Worm (Caenorhabditis elegans) whole organism, young adult: ENCODE data around the gene fbxa-192.

Experiments used
- B0035.1 ChIP-seq: sonication (generic microtip); optimal IDR thresholded peaks from 2 replicates; lab custom pipeline; 2016; ENCODE audit warnings: missing genetic modification characterization, mild to moderate bottlenecking, missing compliant biosample characterization, missing genotype, missing genetic modification reagents
- B0336.3 ChIP-seq: fragments of 200-800 bp; sonication (Bioruptor generic); IDR thresholded peaks from 2 replicates; pipeline ENCODE4 v1.3.6; 2022; ENCODE audit warnings: missing genetic modification characterization, missing compliant biosample characterization
- F55B11.4 ChIP-seq: sonication (generic microtip); optimal IDR thresholded peaks from 2 replicates; lab custom pipeline; 2016; ENCODE audit warnings: missing compliant biosample characterization, missing genetic modification characterization, borderline replicate concordance; ENCODE audit not compliant: insufficient read depth
- K12H6.12 ChIP-seq: fragments of 200-800 bp; sonication (Bioruptor generic); optimal IDR thresholded peaks from 2 replicates; lab custom pipeline; 2018; ENCODE audit warnings: mild to moderate bottlenecking, missing genetic modification characterization, missing compliant biosample characterization
- Y56A3A.18 ChIP-seq: fragments of 200-800 bp; sonication (Bioruptor generic); IDR thresholded peaks from 2 replicates; pipeline ENCODE4 v1.3.6; 2022; ENCODE audit warnings: missing genetic modification reagents, missing genetic modification characterization, missing compliant biosample characterization
- Y95B8A.8 ChIP-seq: fragments of 200-800 bp; sonication (Bioruptor generic); IDR thresholded peaks from 2 replicates; pipeline ENCODE4 v1.3.6; 2022; ENCODE audit warnings: missing genetic modification reagents, missing genetic modification characterization, missing compliant biosample characterization
- ama-1 ChIP-seq, 3 experiments: fragments of 150-350 bp in 1 of 3; sonication (generic microtip) in 2 of 3; optimal IDR thresholded peaks; 2 replicates each; lab custom pipeline; 2014 to 2018; ENCODE audit warnings: missing biosample characterization in 2 of 3, missing genetic modification characterization in 2 of 3, missing genetic modification reagents in 2 of 3
- aptf-2 ChIP-seq: fragments of 200-800 bp; sonication (Bioruptor generic); conservative IDR thresholded peaks from 2 replicates; pipeline ENCODE4 v1.3.6; 2022; ENCODE audit warnings: missing genetic modification reagents, missing genetic modification characterization, missing compliant biosample characterization
- aptf-3 ChIP-seq: fragments of 200-800 bp; sonication (Bioruptor generic); IDR thresholded peaks from 2 replicates; pipeline ENCODE4 v1.3.6; 2022; ENCODE audit warnings: missing genetic modification characterization, missing compliant biosample characterization
- atf-7 ChIP-seq: sonication (generic microtip); optimal IDR thresholded peaks from 2 replicates; lab custom pipeline; 2017; ENCODE audit warnings: mild to moderate bottlenecking, missing genetic modification characterization, missing compliant biosample characterization
- athp-1 ChIP-seq: sonication (generic microtip); optimal IDR thresholded peaks from 2 replicates; lab custom pipeline; 2017; ENCODE audit warnings: mild to moderate bottlenecking, missing genetic modification characterization, missing compliant biosample characterization
- attf-6 ChIP-seq: fragments of 200-800 bp; sonication (Bioruptor generic); IDR thresholded peaks from 2 replicates; pipeline ENCODE4 v1.3.6; 2022; ENCODE audit warnings: missing genetic modification reagents, missing genetic modification characterization, missing compliant biosample characterization
- cebp-1 ChIP-seq, 2 experiments: fragments of 200-800 bp in 1 of 2; sonication (Bioruptor generic) in 1 of 2; sonication (generic microtip) in 1 of 2; IDR thresholded peaks in 1 of 2; optimal IDR thresholded peaks in 1 of 2; 2 replicates each; pipeline versions ENCODE4 v1.3.6 to Lab custom; 2017 to 2022; ENCODE audit warnings: missing compliant biosample characterization in 2 of 2, missing genetic modification characterization in 2 of 2, mild to moderate bottlenecking in 1 of 2, missing genetic modification reagents in 1 of 2, moderate library complexity in 1 of 2
- cebp-2 ChIP-seq: fragments of 200-800 bp; sonication (Bioruptor generic); IDR thresholded peaks from 2 replicates; pipeline ENCODE4 v1.3.6; 2022; ENCODE audit warnings: missing genetic modification characterization, missing compliant biosample characterization
- ceh-58 ChIP-seq: fragments of 200-800 bp; sonication (Bioruptor generic); IDR thresholded peaks from 2 replicates; pipeline ENCODE4 v1.3.6; 2022; ENCODE audit warnings: missing genetic modification characterization, missing compliant biosample characterization
- dpl-1 ChIP-seq: fragments of 150-350 bp; optimal IDR thresholded peaks from 2 replicates; lab custom pipeline; 2014; ENCODE audit warnings: missing biosample characterization, missing genetic modification reagents, missing genetic modification characterization
- egl-44 ChIP-seq: fragments of 200-800 bp; sonication (Bioruptor generic); IDR thresholded peaks from 2 replicates; pipeline ENCODE4 v1.3.6; 2022; ENCODE audit warnings: missing genetic modification reagents, missing genetic modification characterization, missing compliant biosample characterization
- ekl-4 ChIP-seq: fragments of 200-800 bp; sonication (Bioruptor generic); IDR thresholded peaks from 2 replicates; pipeline ENCODE4 v1.3.6; 2022; ENCODE audit warnings: missing genetic modification reagents, missing genetic modification characterization, missing compliant biosample characterization
- ets-4 ChIP-seq: fragments of 200-800 bp; sonication (Bioruptor generic); optimal IDR thresholded peaks from 2 replicates; lab custom pipeline; 2018; ENCODE audit warnings: mild to moderate bottlenecking, missing genetic modification characterization, missing compliant biosample characterization
- him-1 ChIP-seq: sonication (generic microtip); optimal IDR thresholded peaks from 2 replicates; lab custom pipeline; 2016; ENCODE audit warnings: missing genotype, missing genetic modification reagents, missing genetic modification characterization, missing compliant biosample characterization
- hlh-12 ChIP-seq: sonication (generic microtip); optimal IDR thresholded peaks from 2 replicates; lab custom pipeline; 2016; ENCODE audit warnings: missing genetic modification characterization, missing compliant biosample characterization
- hlh-26 ChIP-seq: fragments of 200-800 bp; sonication (Bioruptor generic); conservative IDR thresholded peaks from 2 replicates; pipeline ENCODE4 v1.3.6; 2022; ENCODE audit warnings: missing genetic modification reagents, missing genetic modification characterization, missing compliant biosample characterization
- hsf-1 ChIP-seq: fragments of 200-800 bp; sonication (Bioruptor generic); IDR thresholded peaks from 2 replicates; pipeline ENCODE4 v1.3.6; 2022; ENCODE audit warnings: missing genetic modification reagents, missing genetic modification characterization, missing compliant biosample characterization
- let-607 ChIP-seq, 2 experiments: fragments of 200-800 bp in 1 of 2; sonication (Bioruptor generic) in 1 of 2; sonication (generic microtip) in 1 of 2; optimal IDR thresholded peaks; 2 replicates each; lab custom pipeline; 2016 to 2018; ENCODE audit warnings: mild to moderate bottlenecking in 2 of 2, missing compliant biosample characterization in 2 of 2, missing genetic modification characterization in 2 of 2, moderate library complexity in 2 of 2, missing genotype in 1 of 2
- lin-54 ChIP-seq: fragments of 200-800 bp; sonication (Bioruptor generic); optimal IDR thresholded peaks from 2 replicates; lab custom pipeline; 2018; ENCODE audit warnings: mild to moderate bottlenecking, missing genetic modification characterization, missing compliant biosample characterization
- lsl-1 ChIP-seq: fragments of 200-800 bp; sonication (Bioruptor generic); optimal IDR thresholded peaks from 2 replicates; lab custom pipeline; 2018; ENCODE audit warnings: mild to moderate bottlenecking, missing genetic modification characterization, moderate library complexity, missing compliant biosample characterization
- madf-10 ChIP-seq: sonication (generic microtip); optimal IDR thresholded peaks from 2 replicates; lab custom pipeline; 2016; ENCODE audit warnings: mild to moderate bottlenecking, missing genetic modification characterization, missing compliant biosample characterization
- nhr-179 ChIP-seq: sonication (generic microtip); optimal IDR thresholded peaks from 2 replicates; lab custom pipeline; 2016; ENCODE audit warnings: mild to moderate bottlenecking, missing genetic modification characterization, missing compliant biosample characterization
- nhr-27 ChIP-seq: fragments of 200-800 bp; sonication (Bioruptor generic); optimal IDR thresholded peaks from 2 replicates; lab custom pipeline; 2018; ENCODE audit warnings: mild to moderate bottlenecking, missing genetic modification characterization, moderate library complexity, missing compliant biosample characterization
- nhr-80 ChIP-seq: sonication (generic microtip); optimal IDR thresholded peaks from 2 replicates; lab custom pipeline; 2016; ENCODE audit warnings: missing genetic modification characterization, missing compliant biosample characterization
- nhr-90 ChIP-seq: sonication (generic microtip); optimal IDR thresholded peaks from 2 replicates; lab custom pipeline; 2016; ENCODE audit warnings: missing genotype, mild to moderate bottlenecking, missing genetic modification characterization, missing compliant biosample characterization
- repo-1 ChIP-seq: sonication (generic microtip); optimal IDR thresholded peaks from 2 replicates; lab custom pipeline; 2017; ENCODE audit warnings: mild to moderate bottlenecking, missing genetic modification characterization, missing compliant biosample characterization
- rpc-1 ChIP-seq, 2 experiments: fragments of 150-350 bp in 1 of 2; sonication (generic microtip) in 1 of 2; optimal IDR thresholded peaks; 2 replicates each; lab custom pipeline; 2014 to 2018; ENCODE audit warnings: missing biosample characterization in 1 of 2, missing genetic modification characterization in 1 of 2, missing genetic modification reagents in 1 of 2, missing genotype in 1 of 2
- sdz-38 ChIP-seq: sonication (generic microtip); optimal IDR thresholded peaks from 2 replicates; lab custom pipeline; 2016; ENCODE audit warnings: missing genotype, missing genetic modification characterization, missing compliant biosample characterization
- snpc-1.1 ChIP-seq: sonication (generic microtip); optimal IDR thresholded peaks from 2 replicates; lab custom pipeline; 2017; ENCODE audit warnings: missing genetic modification characterization, mild to moderate bottlenecking, missing compliant biosample characterization, antibody characterized with exemption, moderate library complexity, missing genotype, missing genetic modification reagents; ENCODE audit not compliant: insufficient read depth
- snpc-3.4 ChIP-seq: sonication (generic microtip); optimal IDR thresholded peaks from 2 replicates; lab custom pipeline; 2017; ENCODE audit warnings: missing genetic modification characterization, mild to moderate bottlenecking, missing compliant biosample characterization, antibody characterized with exemption, moderate library complexity, missing genotype, missing genetic modification reagents
- snpc-4 ChIP-seq, 5 experiments: fragments of 150-350 bp in 1 of 5; sonication (generic microtip) in 4 of 5; optimal IDR thresholded peaks; 2 replicates each; lab custom pipeline; 2014 to 2018; ENCODE audit warnings: missing genetic modification characterization in 5 of 5, missing biosample characterization in 3 of 5, antibody characterized with exemption in 2 of 5, mild to moderate bottlenecking in 2 of 5, missing compliant biosample characterization in 2 of 5, missing genotype in 2 of 5, moderate library complexity in 2 of 5, missing genetic modification reagents in 1 of 5
- tbp1 ChIP-seq: fragments of 200-800 bp; sonication (Bioruptor generic); optimal IDR thresholded peaks from 2 replicates; lab custom pipeline; 2018; ENCODE audit warnings: mild to moderate bottlenecking, missing genetic modification characterization, missing compliant biosample characterization
- unc-130 ChIP-seq: sonication (generic microtip); optimal IDR thresholded peaks from 2 replicates; lab custom pipeline; 2016; ENCODE audit warnings: missing genetic modification reagents, missing genetic modification characterization, missing compliant biosample characterization
- unc-62 ChIP-seq: fragments of 150-350 bp; optimal IDR thresholded peaks from 2 replicates; lab custom pipeline; 2014; ENCODE audit warnings: missing biosample characterization, missing genetic modification reagents, missing genetic modification characterization
- zim-3 ChIP-seq: sonication (generic microtip); optimal IDR thresholded peaks from 2 replicates; lab custom pipeline; 2017; ENCODE audit warnings: mild to moderate bottlenecking, missing genetic modification characterization, moderate library complexity, missing compliant biosample characterization

fbxa-192 gene

DNA sequence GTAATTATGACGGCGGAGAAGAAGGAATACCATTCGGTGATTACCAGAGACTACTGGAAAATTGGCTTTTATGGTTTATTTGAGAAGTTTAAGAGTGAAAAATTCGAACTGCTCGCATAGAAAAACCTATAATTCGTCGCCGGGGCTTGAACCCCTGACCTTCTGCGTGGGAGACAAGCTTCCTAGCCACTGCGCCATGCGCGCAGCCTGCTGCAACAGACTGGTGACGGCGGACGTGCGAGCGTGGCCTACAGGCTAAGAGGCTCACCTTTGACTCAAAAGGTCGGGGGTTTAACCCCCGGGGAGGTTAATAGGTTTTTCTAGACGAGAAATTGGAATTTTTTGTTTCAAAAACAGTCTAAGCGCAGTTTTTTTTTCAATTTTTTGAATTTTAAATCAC lies 14.0 kb upstream of the fbxa-192 start (continued):
- TF ChIP-seq zim-3 (tag; lab: Kevin White, UChicago) (no peak), hlh-26 (GFP tag; lab: Robert Waterston, UW) (no peak), B0336.3 (no peak), tbp1 (GFP tag; lab: Kevin White, UChicago) (peak; percentile 56), unc-130 (GFP tag; lab: Kevin White, UChicago) (no peak), ama-1 (optimal IDR thresholded peaks at IDR 0.05; lab: Kevin White, UChicago) (no peak), ama-1 (GFP tag; optimal IDR thresholded peaks at IDR 0.05; lab: Kevin White, UChicago) (no peak), dpl-1 (no peak), repo-1 (tag; lab: Kevin White, UChicago) (no peak), K12H6.12 (tag; lab: Kevin White, UChicago) (no peak), him-1 (tag; lab: Kevin White, UChicago) (no peak), lsl-1 (GFP tag; lab: Kevin White, UChicago) (no peak), aptf-2 (GFP tag; lab: Robert Waterston, UW) (no peak), lin-54 (no peak), snpc-4 (GFP tag; optimal IDR thresholded peaks at IDR 0.05; lab: Kevin White, UChicago) (no peak), snpc-4 (tag; optimal IDR thresholded peaks at IDR 0.05; lab: Kevin White, UChicago) (no peak), madf-10 (tag; lab: Kevin White, UChicago) (no peak)
- TF ChIP-seq, all 124 proteins: peak for 4

DNA sequence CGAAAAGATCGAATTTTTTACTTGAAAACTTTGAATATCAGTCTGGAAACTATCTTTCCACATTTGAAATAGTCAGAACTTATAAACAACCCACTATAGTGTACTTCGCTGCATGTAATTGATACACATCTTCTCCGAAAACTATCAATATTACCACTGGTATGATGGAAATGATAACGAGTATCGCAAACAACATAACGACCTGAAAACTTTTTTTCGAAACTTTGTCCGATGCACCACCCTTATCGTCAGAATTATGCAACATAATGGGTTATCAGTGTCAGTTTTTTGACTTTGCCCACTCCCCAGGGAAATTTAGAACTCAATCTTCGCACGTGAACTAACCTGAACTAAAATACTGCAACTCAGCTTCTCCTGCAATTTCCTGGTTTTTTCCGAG lies 11.9 kb upstream of the fbxa-192 start:
- TF ChIP-seq snpc-4 (GFP tag; optimal IDR thresholded peaks at IDR 0.05; lab: Kevin White, UChicago): no peak
- peak in 1 of 4 experiments; percentile 0 for TF ChIP-seq snpc-4 (tag; optimal IDR thresholded peaks at IDR 0.05; lab: Kevin White, UChicago)
- TF ChIP-seq nhr-80: peak; percentile 87
- TF ChIP-seq attf-6 (GFP tag; lab: Robert Waterston, UW): no peak
- TF ChIP-seq atf-7: peak; percentile 41
- TF ChIP-seq aptf-3 (GFP tag; lab: Robert Waterston, UW): no peak

DNA sequence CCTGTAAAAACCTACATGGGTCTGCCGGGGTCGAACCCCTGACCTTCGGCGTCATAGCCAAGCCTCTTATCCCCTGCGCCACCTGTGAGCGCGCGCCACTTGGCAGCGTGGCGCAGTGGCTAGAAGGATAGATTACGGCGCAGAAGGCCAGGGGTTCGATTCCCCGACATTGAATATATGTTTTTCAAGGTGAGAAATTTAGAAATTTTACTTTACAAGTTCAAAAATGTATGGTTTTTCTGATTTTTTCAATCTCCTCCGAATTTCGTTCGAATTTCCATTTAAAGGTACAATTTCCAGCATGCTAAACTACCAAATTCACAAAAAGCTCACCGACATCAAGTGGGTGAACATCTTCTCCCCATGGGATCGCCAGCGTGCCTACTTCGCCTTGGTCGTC lies 9.7 kb upstream of the fbxa-192 start, which contains the start of gene dgat-2:
TSS of gene dgat-2 (plus strand) at position 301 of the 400 bp plus-strand sequence.
- TF ChIP-seq B0336.3 (no peak), rpc-1 (optimal IDR thresholded peaks at IDR 0.05; lab: Kevin White, UChicago) (no peak), rpc-1 (tag; optimal IDR thresholded peaks at IDR 0.05; lab: Kevin White, UChicago) (peak; percentile 10), hlh-12 (no peak), Y56A3A.18 (no peak)

DNA sequence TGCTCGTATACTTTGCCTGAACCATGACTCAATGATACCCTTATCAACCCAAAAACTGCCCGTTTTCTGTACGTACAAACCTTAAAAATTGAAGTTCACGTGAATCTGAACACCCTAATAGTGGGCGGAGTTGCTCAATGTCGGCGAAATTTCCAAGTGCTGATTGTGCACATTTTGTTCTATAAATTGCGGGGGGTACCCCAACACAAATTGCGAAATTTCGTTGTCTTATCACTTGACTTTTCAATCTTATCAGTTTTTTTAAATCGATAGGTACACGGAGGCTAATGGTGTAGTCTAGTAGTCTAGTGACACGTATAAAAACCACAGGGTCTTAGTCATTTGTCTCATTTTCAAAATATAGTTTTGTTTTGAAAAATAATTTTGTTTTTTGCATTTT lies 8.9 kb upstream of the fbxa-192 start, which contains the start of gene fbxa-108:
TSS of gene fbxa-108 (minus strand) at position 158 of the 400 bp plus-strand sequence.
- TF ChIP-seq hsf-1 (GFP tag; lab: Robert Waterston, UW): no peak
- peak; percentile 67 for TF ChIP-seq ets-4 (GFP tag; lab: Kevin White, UChicago)
- TF ChIP-seq cebp-1 (GFP tag; IDR thresholded peaks at IDR 0.05; lab: Robert Waterston, UW): peak; percentile 97
- peak; percentile 97 for TF ChIP-seq cebp-1 (tag; optimal IDR thresholded peaks at IDR 0.05; lab: Kevin White, UChicago)
- no peak for TF ChIP-seq Y95B8A.8 (GFP tag; lab: Robert Waterston, UW)
- TF ChIP-seq snpc-3.4 (tag; lab: Kevin White, UChicago): no peak
- TF ChIP-seq cebp-2 (GFP tag; lab: Robert Waterston, UW): no peak
- peak; percentile 33 for TF ChIP-seq madf-10 (tag; lab: Kevin White, UChicago)
- peak; percentile 17 for TF ChIP-seq unc-62 (GFP tag; lab: Kevin White, UChicago)
- no peak for TF ChIP-seq snpc-4 (GFP tag; optimal IDR thresholded peaks at IDR 0.05; lab: Kevin White, UChicago)
- peak in 3 of 4 experiments; percentile 45 to 71 (median 61) for TF ChIP-seq snpc-4 (tag; optimal IDR thresholded peaks at IDR 0.05; lab: Kevin White, UChicago)
- TF ChIP-seq athp-1: no peak
- TF ChIP-seq sdz-38 (tag; lab: Kevin White, UChicago): no peak
- no peak for TF ChIP-seq ekl-4
- no peak for TF ChIP-seq snpc-1.1 (tag; lab: Kevin White, UChicago)
- TF ChIP-seq K12H6.12 (tag; lab: Kevin White, UChicago): no peak
- TF ChIP-seq dpl-1: no peak
- no peak for TF ChIP-seq nhr-179
- peak; percentile 59 for TF ChIP-seq nhr-90 (tag; lab: Kevin White, UChicago)
- TF ChIP-seq ceh-58 (GFP tag; lab: Robert Waterston, UW): no peak
- TF ChIP-seq nhr-27: no peak
- no peak for TF ChIP-seq hlh-26 (GFP tag; lab: Robert Waterston, UW)
- no peak for TF ChIP-seq F55B11.4 (tag; lab: Kevin White, UChicago)
- TF ChIP-seq B0035.1 (tag; lab: Kevin White, UChicago): no peak
- 0 out of 2 replicates have a peak, but pooled peaks have one; percentile 46 for TF ChIP-seq egl-44 (GFP tag; lab: Robert Waterston, UW)
- peak; percentile 14 to 35 for TF ChIP-seq let-607 (tag; optimal IDR thresholded peaks at IDR 0.05; lab: Kevin White, UChicago)
